Fruit fly (Drosophila melanogaster) whole organism, embryonic: Measurements from ENCODE around the gene Jhbp6.

Experiments used
- Antp ChIP-seq: fragments of 200-800 bp; sonication (Bioruptor generic); optimal IDR thresholded peaks from 3 replicates; lab custom pipeline; 2016; ENCODE audit warnings: missing biosample characterization, missing genetic modification characterization
- B-H1 ChIP-seq: fragments of 200-800 bp; sonication (Bioruptor generic); IDR thresholded peaks from 3 replicates; pipeline ENCODE4 v1.3.6; 2022; ENCODE audit warnings: missing biosample characterization, missing genetic modification characterization
- B-H2 ChIP-seq: fragments of 200-800 bp; sonication (Bioruptor generic); optimal IDR thresholded peaks from 2 replicates; lab custom pipeline; 2018; ENCODE audit warnings: missing biosample characterization, mild to moderate bottlenecking, missing genetic modification characterization
- CG1024 ChIP-seq: fragments of 200-800 bp; sonication (Bioruptor generic); IDR thresholded peaks from 2 replicates; pipeline ENCODE4 v1.3.6; 2022; ENCODE audit warnings: missing biosample characterization, missing genetic modification characterization
- CG10431 ChIP-seq: fragments of 200-800 bp; sonication (Bioruptor generic); optimal IDR thresholded peaks from 3 replicates; lab custom pipeline; 2018; ENCODE audit warnings: missing biosample characterization, mild to moderate bottlenecking, missing genetic modification characterization
- CG11247 ChIP-seq: fragments of 200-800 bp; sonication (Bioruptor generic); IDR thresholded peaks from 2 replicates; pipeline ENCODE4 v1.3.6; 2022; ENCODE audit warnings: missing biosample characterization, missing genetic modification characterization
- CG12942 ChIP-seq: fragments of 200-800 bp; sonication (Bioruptor generic); optimal IDR thresholded peaks from 3 replicates; lab custom pipeline; 2016; ENCODE audit warnings: missing biosample characterization, missing genetic modification characterization
- CG13775 ChIP-seq: fragments of 200-800 bp; sonication (Bioruptor generic); optimal IDR thresholded peaks from 3 replicates; lab custom pipeline; 2017; ENCODE audit warnings: missing biosample characterization, mild to moderate bottlenecking, missing genetic modification characterization
- CG17186 ChIP-seq: fragments of 200-800 bp; sonication (Bioruptor generic); optimal IDR thresholded peaks from 3 replicates; lab custom pipeline; 2017; ENCODE audit warnings: missing biosample characterization, missing genetic modification reagents, missing genetic modification characterization
- CG17802 ChIP-seq: fragments of 200-800 bp; sonication (Bioruptor generic); optimal IDR thresholded peaks from 2 replicates; lab custom pipeline; 2018; ENCODE audit warnings: missing biosample characterization, mild to moderate bottlenecking, missing genetic modification characterization, moderate library complexity
- CG17829 ChIP-seq: fragments of 200-800 bp; optimal IDR thresholded peaks from 2 replicates; lab custom pipeline; 2019; ENCODE audit warnings: missing biosample characterization, mild to moderate bottlenecking, missing genetic modification characterization, moderate library complexity
- CG18262 ChIP-seq: fragments of 200-800 bp; optimal IDR thresholded peaks from 3 replicates; lab custom pipeline; 2019; ENCODE audit warnings: missing biosample characterization, mild to moderate bottlenecking, missing genetic modification characterization, moderate library complexity
- CG2120 ChIP-seq: fragments of 200-800 bp; sonication (Bioruptor generic); optimal IDR thresholded peaks from 3 replicates; lab custom pipeline; 2016; ENCODE audit warnings: missing biosample characterization, missing genetic modification characterization
- CG2199 ChIP-seq: fragments of 200-800 bp; sonication (Bioruptor generic); IDR thresholded peaks from 3 replicates; pipeline ENCODE4 v1.3.6; 2022; ENCODE audit warnings: missing biosample characterization, missing genetic modification characterization
- CG30431 ChIP-seq: fragments of 200-800 bp; sonication (Bioruptor generic); optimal IDR thresholded peaks from 2 replicates; lab custom pipeline; 2017; ENCODE audit warnings: missing biosample characterization, missing genetic modification characterization
- CG3163 ChIP-seq: fragments of 200-800 bp; sonication (Bioruptor generic); optimal IDR thresholded peaks from 3 replicates; lab custom pipeline; 2016; ENCODE audit warnings: missing biosample characterization, missing genetic modification characterization
- CG6765 ChIP-seq: fragments of 200-800 bp; sonication (Bioruptor generic); optimal IDR thresholded peaks from 3 replicates; lab custom pipeline; 2017; ENCODE audit warnings: missing biosample characterization, mild to moderate bottlenecking, missing genetic modification characterization
- CG7963 ChIP-seq: fragments of 200-800 bp; sonication (Bioruptor generic); IDR thresholded peaks from 3 replicates; pipeline ENCODE4 v1.3.6; 2022; ENCODE audit warnings: missing biosample characterization, missing genetic modification characterization; ENCODE audit not compliant: partially characterized antibody
- CG8359 ChIP-seq: fragments of 200-800 bp; sonication (Bioruptor generic); optimal IDR thresholded peaks from 2 replicates; lab custom pipeline; 2017; ENCODE audit warnings: missing biosample characterization, mild to moderate bottlenecking, missing genetic modification characterization, borderline replicate concordance
- CG9817 ChIP-seq: fragments of 200-800 bp; sonication (Bioruptor generic); optimal IDR thresholded peaks from 2 replicates; lab custom pipeline; 2018; ENCODE audit warnings: missing biosample characterization, mild to moderate bottlenecking, missing genetic modification characterization, moderate library complexity
- CG9932 ChIP-seq: fragments of 200-800 bp; sonication (Bioruptor generic); IDR thresholded peaks from 2 replicates; pipeline ENCODE4 v1.3.6; 2022; ENCODE audit warnings: missing biosample characterization, missing genetic modification characterization
- Dbx ChIP-seq: fragments of 200-800 bp; sonication (Bioruptor generic); IDR thresholded peaks from 3 replicates; pipeline ENCODE4 v1.3.6; 2022; ENCODE audit warnings: missing biosample characterization, missing genetic modification characterization
- Deaf1 ChIP-seq: fragments of 200-800 bp; optimal IDR thresholded peaks from 3 replicates; lab custom pipeline; 2019; ENCODE audit warnings: missing biosample characterization, mild to moderate bottlenecking, missing genetic modification characterization, moderate library complexity
- Dip2 ChIP-seq: fragments of 200-800 bp; sonication (Bioruptor generic); IDR thresholded peaks from 2 replicates; pipeline ENCODE4 v1.3.6; 2022; ENCODE audit warnings: missing biosample characterization, missing genetic modification characterization
- Eip74EF ChIP-seq, 2 experiments: fragments of 200-800 bp in 1 of 2; fragments of >200 bp in 1 of 2; sonication (Bioruptor generic) in 1 of 2; optimal IDR thresholded peaks; 2 replicates each; lab custom pipeline; 2017 to 2019; ENCODE audit warnings: missing biosample characterization in 2 of 2, missing genetic modification characterization in 2 of 2, mild to moderate bottlenecking in 1 of 2, moderate library complexity in 1 of 2
- Hsf ChIP-seq: fragments of 200-800 bp; sonication (Bioruptor generic); optimal IDR thresholded peaks from 3 replicates; lab custom pipeline; 2016; ENCODE audit warnings: missing biosample characterization, missing genetic modification characterization
- Lpt ChIP-seq: fragments of >200 bp; optimal IDR thresholded peaks from 2 replicates; lab custom pipeline; 2018; ENCODE audit warnings: missing biosample characterization, missing genetic modification characterization
- NFAT ChIP-seq: fragments of 200-800 bp; sonication (Bioruptor generic); IDR thresholded peaks from 2 replicates; pipeline ENCODE4 v1.3.6; 2022; ENCODE audit warnings: missing biosample characterization, missing genetic modification characterization
- Nf-YA ChIP-seq: fragments of 200-800 bp; sonication (Bioruptor generic); IDR thresholded peaks from 2 replicates; pipeline ENCODE4 v1.3.6; 2022; ENCODE audit warnings: missing biosample characterization, missing genetic modification characterization
- Nf-YB ChIP-seq: fragments of 200-800 bp; sonication (Bioruptor generic); optimal IDR thresholded peaks from 3 replicates; lab custom pipeline; 2019; ENCODE audit warnings: missing biosample characterization, mild to moderate bottlenecking, missing genetic modification characterization, moderate library complexity
- Nf-YC ChIP-seq: fragments of 200-800 bp; optimal IDR thresholded peaks from 3 replicates; lab custom pipeline; 2019; ENCODE audit warnings: missing biosample characterization, mild to moderate bottlenecking, missing genetic modification characterization, moderate library complexity
- TFAM ChIP-seq: fragments of 200-800 bp; sonication (Bioruptor generic); optimal IDR thresholded peaks from 2 replicates; lab custom pipeline; 2017; ENCODE audit warnings: missing biosample characterization, missing genetic modification characterization, inconsistent platforms
- cato ChIP-seq: fragments of 200-800 bp; sonication (Bioruptor generic); optimal IDR thresholded peaks from 2 replicates; lab custom pipeline; 2016; ENCODE audit warnings: missing biosample characterization, missing genetic modification characterization, borderline replicate concordance
- exex ChIP-seq: fragments of 200-800 bp; sonication (Bioruptor generic); optimal IDR thresholded peaks from 4 replicates; lab custom pipeline; 2018; ENCODE audit warnings: missing biosample characterization, mild to moderate bottlenecking, missing genetic modification characterization, moderate library complexity
- gcm2 ChIP-seq: fragments of 200-800 bp; sonication (Bioruptor generic); optimal IDR thresholded peaks from 2 replicates; lab custom pipeline; 2016; ENCODE audit warnings: missing biosample characterization, missing genetic modification characterization
- gem ChIP-seq: fragments of 200-800 bp; sonication (Bioruptor generic); optimal IDR thresholded peaks from 2 replicates; lab custom pipeline; 2019; ENCODE audit warnings: missing biosample characterization, mild to moderate bottlenecking, missing genetic modification characterization, moderate library complexity
- ken ChIP-seq: fragments of 200-800 bp; sonication (Bioruptor generic); IDR thresholded peaks from 3 replicates; pipeline ENCODE4 v1.3.6; 2022; ENCODE audit warnings: missing biosample characterization, missing genetic modification characterization
- nau ChIP-seq: fragments of 200-800 bp; sonication (Bioruptor generic); optimal IDR thresholded peaks from 3 replicates; lab custom pipeline; 2017; ENCODE audit warnings: missing biosample characterization, mild to moderate bottlenecking, missing genetic modification characterization, missing genetic modification reagents
- org-1 ChIP-seq: fragments of 200-800 bp; sonication (Bioruptor generic); optimal IDR thresholded peaks from 2 replicates; lab custom pipeline; 2017; ENCODE audit warnings: missing biosample characterization, missing genetic modification characterization
- pnt ChIP-seq: fragments of 200-800 bp; sonication (Bioruptor generic); optimal IDR thresholded peaks from 3 replicates; lab custom pipeline; 2016; ENCODE audit warnings: missing biosample characterization, missing genetic modification characterization
- sc ChIP-seq, 3 experiments: fragments of >200 bp in 2 of 3; fragments of 200-800 bp in 1 of 3; sonication (Bioruptor generic) in 1 of 3; optimal IDR thresholded peaks; 2 replicates in 2 of 3; 3 replicates in 1 of 3; lab custom pipeline; 2017; ENCODE audit warnings: mild to moderate bottlenecking in 1 of 3, missing biosample characterization in 1 of 3, missing genetic modification characterization in 1 of 3, missing genetic modification reagents in 1 of 3
- seq ChIP-seq: fragments of 200-800 bp; sonication (Bioruptor generic); IDR thresholded peaks from 2 replicates; pipeline ENCODE4 v1.3.6; 2022; ENCODE audit warnings: missing biosample characterization, missing genetic modification characterization
- slp2 ChIP-seq: fragments of 200-800 bp; sonication (Bioruptor generic); optimal IDR thresholded peaks from 2 replicates; lab custom pipeline; 2016; ENCODE audit warnings: missing biosample characterization, missing genetic modification characterization
- tgo ChIP-seq: fragments of 200-800 bp; sonication (Bioruptor generic); IDR thresholded peaks from 3 replicates; pipeline ENCODE4 v1.3.6; 2022; ENCODE audit warnings: missing biosample characterization, missing genetic modification characterization
- tio ChIP-seq: fragments of 200-800 bp; sonication (Bioruptor generic); optimal IDR thresholded peaks from 2 replicates; lab custom pipeline; 2017; ENCODE audit warnings: missing biosample characterization, missing genetic modification characterization, inconsistent platforms
- tna ChIP-seq: fragments of 200-800 bp; sonication (Bioruptor generic); IDR thresholded peaks from 2 replicates; pipeline ENCODE4 v1.3.6; 2022; ENCODE audit warnings: missing biosample characterization, missing genetic modification characterization; ENCODE audit not compliant: partially characterized antibody
- tx ChIP-seq: fragments of 200-800 bp; sonication (Bioruptor generic); optimal IDR thresholded peaks from 2 replicates; lab custom pipeline; 2016; ENCODE audit warnings: missing biosample characterization, missing genetic modification characterization
- usp ChIP-seq: fragments of >200 bp; optimal IDR thresholded peaks from 2 replicates; lab custom pipeline; 2017; ENCODE audit warnings: missing biosample characterization, missing genetic modification characterization
- wek ChIP-seq: fragments of 200-800 bp; sonication (Bioruptor generic); optimal IDR thresholded peaks from 3 replicates; lab custom pipeline; 2018; ENCODE audit warnings: missing biosample characterization, mild to moderate bottlenecking, missing genetic modification characterization, moderate library complexity

Gene Jhbp6

DNA sequence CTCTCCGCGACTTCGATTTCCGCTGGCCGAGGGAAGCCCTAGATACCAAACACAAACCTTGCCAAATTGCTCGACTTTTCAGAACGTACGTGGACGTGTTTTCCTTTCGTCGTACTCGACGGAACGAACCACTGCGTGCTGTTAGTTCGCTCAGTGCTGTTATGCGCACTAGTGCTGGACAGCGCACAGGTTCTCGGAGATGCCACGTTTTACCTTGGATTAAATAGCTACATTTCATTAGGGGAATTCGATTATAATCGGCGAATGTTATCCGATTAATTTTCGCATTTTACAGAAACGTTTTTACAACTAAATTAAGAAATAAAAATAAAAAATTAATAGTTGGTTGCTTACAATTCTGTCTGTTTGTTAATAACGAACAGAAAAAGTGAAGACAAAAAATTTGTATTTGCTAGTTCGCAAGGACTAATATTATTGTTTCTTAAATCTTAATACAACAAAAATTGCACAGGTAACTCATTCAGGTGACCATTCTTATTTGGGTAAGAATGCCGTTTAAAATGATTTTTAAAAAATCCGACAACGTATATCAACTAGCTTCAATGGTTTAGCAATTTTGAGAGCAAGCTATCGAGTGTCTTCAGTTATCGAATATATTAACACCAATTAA, 47.5 kb downstream of the Jhbp6 start, which contains the start of the genes ArfGAP3 and CG32452 (continued):
- TF ChIP-seq CG17829 (tag; lab: Kevin White, UChicago) (peak; percentile 82), exex (tag; lab: Kevin White, UChicago) (peak; percentile 47), Eip74EF (GFP tag; optimal IDR thresholded peaks at IDR 0.05; lab: Kevin White, UChicago) (peak in 1 of 2 experiments; percentile 50), tio (no peak), Nf-YA (GFP tag; lab: Robert Waterston, UW) (no peak), CG17802 (tag; lab: Kevin White, UChicago) (peak; percentile 58), nau (GFP tag; lab: Kevin White, UChicago) (peak; percentile 4), CG9932 (GFP tag; lab: Robert Waterston, UW) (peak; percentile 90), CG8359 (no peak), gem (tag; lab: Kevin White, UChicago) (peak; percentile 82), CG18262 (tag; lab: Kevin White, UChicago) (peak; percentile 77), Nf-YC (tag; lab: Kevin White, UChicago) (peak; percentile 69), Hsf (GFP tag; lab: Kevin White, UChicago) (peak; percentile 84), slp2 (GFP tag; lab: Kevin White, UChicago) (peak; percentile 42), tgo (GFP tag; lab: Robert Waterston, UW) (peak; percentile 61; the same call in 2 of the 3 replicates), CG9817 (tag; lab: Kevin White, UChicago) (peak; percentile 75), pnt (GFP tag; lab: Kevin White, UChicago) (peak; percentile 2), org-1 (GFP tag; lab: Kevin White, UChicago) (no peak), tx (GFP tag; lab: Kevin White, UChicago) (peak; percentile 53), Dip2 (GFP tag; lab: Robert Waterston, UW) (no peak), ken (GFP tag; lab: Robert Waterston, UW) (peak; percentile 58; the same call in 1 of the 3 replicates), seq (GFP tag; lab: Robert Waterston, UW) (peak; percentile 56; the same call in 1 of the 2 replicates), cato (peak; percentile 76), B-H2 (GFP tag; lab: Kevin White, UChicago) (peak; percentile 72), sc (optimal IDR thresholded peaks at IDR 0.05; lab: Kevin White, UChicago) (no peak), sc (GFP tag; optimal IDR thresholded peaks at IDR 0.05; lab: Kevin White, UChicago) (peak; percentile 34), CG13775 (GFP tag; lab: Kevin White, UChicago) (peak; percentile 82), TFAM (GFP tag; lab: Kevin White, UChicago) (no peak), Nf-YB (GFP tag; lab: Kevin White, UChicago) (peak; percentile 52), CG3163 (GFP tag; lab: Kevin White, UChicago) (peak; percentile 20), CG2199 (GFP tag; lab: Robert Waterston, UW) (no peak), CG30431 (GFP tag; lab: Kevin White, UChicago) (peak; percentile 47), Antp (GFP tag; lab: Kevin White, UChicago) (peak; percentile 36), B-H1 (0 out of 3 replicates have a peak, but pooled peaks have one; percentile 40), CG11247 (GFP tag; lab: Robert Waterston, UW) (peak; percentile 80), usp (GFP tag; lab: Kevin White, UChicago) (no peak), CG7963 (GFP tag; lab: Robert Waterston, UW) (no peak), CG17186 (GFP tag; lab: Kevin White, UChicago) (peak; percentile 100), NFAT (peak; percentile 72), CG12942 (GFP tag; lab: Kevin White, UChicago) (peak; percentile 75), Lpt (GFP tag; lab: Kevin White, UChicago) (no peak), CG2120 (GFP tag; lab: Kevin White, UChicago) (peak; percentile 82), tna (GFP tag; lab: Robert Waterston, UW) (no peak), gcm2 (no peak), wek (GFP tag; lab: Kevin White, UChicago) (peak; percentile 96), Dbx (GFP tag; lab: Robert Waterston, UW) (peak; percentile 82), CG10431 (GFP tag; lab: Kevin White, UChicago) (no peak), CG1024 (GFP tag; lab: Robert Waterston, UW) (0 out of 2 replicates have a peak, but pooled peaks have one; percentile 28), CG6765 (GFP tag; lab: Kevin White, UChicago) (no peak), Deaf1 (peak; percentile 76)
